Fruit fly (Drosophila melanogaster) whole organism, embryonic: ENCODE measurements around the gene Vm26Ac.

Experiments used
- Bdp1 ChIP-seq: fragments of 200-800 bp; sonication (Bioruptor generic); optimal IDR thresholded peaks from 3 replicates; lab custom pipeline; 2016; ENCODE audit warnings: missing biosample characterization, missing genetic modification characterization
- BtbVII ChIP-seq: fragments of 200-800 bp; sonication (Bioruptor generic); optimal IDR thresholded peaks from 3 replicates; lab custom pipeline; 2017; ENCODE audit warnings: missing biosample characterization, mild to moderate bottlenecking, missing genetic modification characterization
- CG11085 ChIP-seq: fragments of 200-800 bp; sonication (Bioruptor generic); IDR thresholded peaks from 2 replicates; pipeline ENCODE4 v1.3.6; 2022; ENCODE audit warnings: missing biosample characterization, missing genetic modification characterization
- CG12659 ChIP-seq: fragments of 200-800 bp; sonication (Bioruptor generic); optimal IDR thresholded peaks from 3 replicates; lab custom pipeline; 2017; ENCODE audit warnings: mild to moderate bottlenecking, missing biosample characterization, missing genetic modification reagents, missing genetic modification characterization
- CG13894 ChIP-seq: fragments of 200-800 bp; sonication (Bioruptor generic); optimal IDR thresholded peaks from 3 replicates; lab custom pipeline; 2018; ENCODE audit warnings: missing biosample characterization, mild to moderate bottlenecking, missing genetic modification characterization, moderate library complexity
- CG15514 ChIP-seq: fragments of 200-800 bp; sonication (Bioruptor generic); optimal IDR thresholded peaks from 3 replicates; lab custom pipeline; 2017; ENCODE audit warnings: missing biosample characterization, missing genetic modification characterization, mild to moderate bottlenecking, moderate library complexity, missing genetic modification reagents
- CG1602 ChIP-seq: fragments of 200-800 bp; sonication (Bioruptor generic); optimal IDR thresholded peaks from 3 replicates; lab custom pipeline; 2016; ENCODE audit warnings: missing biosample characterization, missing genetic modification characterization
- CG17328 ChIP-seq: fragments of 200-800 bp; sonication (Bioruptor generic); IDR thresholded peaks from 2 replicates; pipeline ENCODE4 v1.3.6; 2022; ENCODE audit warnings: missing biosample characterization, missing genetic modification characterization
- CG17359 ChIP-seq: fragments of 200-800 bp; sonication (Bioruptor generic); optimal IDR thresholded peaks from 3 replicates; lab custom pipeline; 2018; ENCODE audit warnings: missing biosample characterization, mild to moderate bottlenecking, missing genetic modification characterization, moderate library complexity
- CG18262 ChIP-seq: fragments of 200-800 bp; optimal IDR thresholded peaks from 3 replicates; lab custom pipeline; 2019; ENCODE audit warnings: missing biosample characterization, mild to moderate bottlenecking, missing genetic modification characterization, moderate library complexity
- CG18476 ChIP-seq: fragments of 200-800 bp; sonication (Bioruptor generic); optimal IDR thresholded peaks from 2 replicates; lab custom pipeline; 2016; ENCODE audit warnings: missing biosample characterization, mild to moderate bottlenecking, missing genetic modification characterization
- CG18599 ChIP-seq: fragments of 200-800 bp; sonication (Bioruptor generic); optimal IDR thresholded peaks from 3 replicates; lab custom pipeline; 2017; ENCODE audit warnings: missing biosample characterization, missing genetic modification characterization, mild to moderate bottlenecking, moderate library complexity, missing genetic modification reagents
- CG18764 ChIP-seq: fragments of 200-800 bp; sonication (Bioruptor generic); optimal IDR thresholded peaks from 3 replicates; lab custom pipeline; 2016; ENCODE audit warnings: missing biosample characterization, missing genetic modification characterization
- CG2120 ChIP-seq: fragments of 200-800 bp; sonication (Bioruptor generic); optimal IDR thresholded peaks from 3 replicates; lab custom pipeline; 2016; ENCODE audit warnings: missing biosample characterization, missing genetic modification characterization
- CG30020 ChIP-seq: fragments of 200-800 bp; optimal IDR thresholded peaks from 2 replicates; lab custom pipeline; 2019; ENCODE audit warnings: missing biosample characterization, mild to moderate bottlenecking, missing genetic modification characterization, moderate library complexity
- CG3163 ChIP-seq: fragments of 200-800 bp; sonication (Bioruptor generic); optimal IDR thresholded peaks from 3 replicates; lab custom pipeline; 2016; ENCODE audit warnings: missing biosample characterization, missing genetic modification characterization
- CG4820 ChIP-seq: fragments of 200-800 bp; sonication (Bioruptor generic); optimal IDR thresholded peaks from 3 replicates; lab custom pipeline; 2016; ENCODE audit warnings: missing biosample characterization, missing genetic modification characterization
- CG5180 ChIP-seq: fragments of 200-800 bp; sonication (Bioruptor generic); optimal IDR thresholded peaks from 3 replicates; lab custom pipeline; 2017; ENCODE audit warnings: missing biosample characterization, missing genetic modification characterization, mild to moderate bottlenecking, moderate library complexity, missing genetic modification reagents
- CG6272 ChIP-seq: fragments of 200-800 bp; sonication (Bioruptor generic); IDR thresholded peaks from 2 replicates; pipeline ENCODE4 v1.3.6; 2022; ENCODE audit warnings: missing biosample characterization, missing genetic modification characterization
- CG6854 ChIP-seq: fragments of 200-800 bp; sonication (Bioruptor generic); optimal IDR thresholded peaks from 3 replicates; lab custom pipeline; 2017; ENCODE audit warnings: missing biosample characterization, mild to moderate bottlenecking, missing genetic modification characterization
- CG8290 ChIP-seq, 3 experiments: fragments of 200-800 bp; sonication (Bioruptor generic); optimal IDR thresholded peaks; 2 replicates each; lab custom pipeline; 2016 to 2019; ENCODE audit warnings: missing biosample characterization in 3 of 3, missing genetic modification characterization in 3 of 3, mild to moderate bottlenecking in 2 of 3, moderate library complexity in 1 of 3
- CoRest ChIP-seq: fragments of 200-800 bp; sonication (Bioruptor generic); optimal IDR thresholded peaks from 3 replicates; lab custom pipeline; 2018; ENCODE audit warnings: missing biosample characterization, mild to moderate bottlenecking, missing genetic modification characterization, moderate library complexity
- CrebB ChIP-seq: fragments of 200-800 bp; sonication (Bioruptor generic); optimal IDR thresholded peaks from 3 replicates; lab custom pipeline; 2018; ENCODE audit warnings: missing biosample characterization, mild to moderate bottlenecking, missing genetic modification characterization
- Dad ChIP-seq: fragments of 200-800 bp; sonication (Bioruptor generic); optimal IDR thresholded peaks from 3 replicates; lab custom pipeline; 2016; ENCODE audit warnings: missing biosample characterization, missing genetic modification characterization
- Gug ChIP-seq: fragments of 200-800 bp; sonication (Bioruptor generic); IDR thresholded peaks from 4 replicates; pipeline ENCODE4 v1.3.6; 2022; ENCODE audit warnings: missing biosample characterization, missing genetic modification characterization
- HLHmδ ChIP-seq: fragments of 200-800 bp; sonication (Bioruptor generic); optimal IDR thresholded peaks from 2 replicates; lab custom pipeline; 2018; ENCODE audit warnings: missing biosample characterization, mild to moderate bottlenecking, missing genetic modification characterization, moderate library complexity
- Hmr ChIP-seq: fragments of 200-800 bp; sonication (Bioruptor generic); optimal IDR thresholded peaks from 3 replicates; lab custom pipeline; 2017; ENCODE audit warnings: mild to moderate bottlenecking, missing biosample characterization, missing genetic modification reagents, missing genetic modification characterization
- Hsf ChIP-seq: fragments of 200-800 bp; sonication (Bioruptor generic); optimal IDR thresholded peaks from 3 replicates; lab custom pipeline; 2016; ENCODE audit warnings: missing biosample characterization, missing genetic modification characterization
- MTF-1 ChIP-seq: fragments of 200-800 bp; sonication (Bioruptor generic); optimal IDR thresholded peaks from 2 replicates; lab custom pipeline; 2018; ENCODE audit warnings: missing biosample characterization, mild to moderate bottlenecking, missing genetic modification characterization, borderline replicate concordance
- Med ChIP-seq: fragments of 200-800 bp; sonication (Bioruptor generic); peaks from one replicate; lab custom pipeline; 2016; ENCODE audit warnings: missing biosample characterization, missing genetic modification characterization, mild to moderate bottlenecking, inconsistent platforms, moderate library complexity
- Meics ChIP-seq: fragments of 200-800 bp; sonication (Bioruptor generic); optimal IDR thresholded peaks from 2 replicates; lab custom pipeline; 2017; ENCODE audit warnings: missing biosample characterization, mild to moderate bottlenecking, missing genetic modification characterization
- Opbp ChIP-seq: fragments of 200-800 bp; sonication (Bioruptor generic); IDR thresholded peaks from 3 replicates; pipeline ENCODE4 v1.3.6; 2022; ENCODE audit warnings: missing biosample characterization, missing genetic modification characterization; ENCODE audit not compliant: partially characterized antibody
- Ravus ChIP-seq: fragments of 200-800 bp; sonication (Bioruptor generic); IDR thresholded peaks from 2 replicates; pipeline ENCODE4 v1.3.6; 2022; ENCODE audit warnings: missing biosample characterization, missing genetic modification characterization
- Stat92E ChIP-seq, 3 experiments: fragments of >200 bp in 2 of 3; fragments of 200-800 bp in 1 of 3; sonication (Bioruptor generic) in 1 of 3; optimal IDR thresholded peaks; 2 replicates each; lab custom pipeline; 2017 to 2019; ENCODE audit warnings: missing biosample characterization in 3 of 3, missing genetic modification characterization in 3 of 3, mild to moderate bottlenecking in 1 of 3, moderate library complexity in 1 of 3
- ara ChIP-seq: fragments of 200-800 bp; sonication (Bioruptor generic); IDR thresholded peaks from 2 replicates; pipeline ENCODE4 v1.3.6; 2022; ENCODE audit warnings: missing biosample characterization, missing genetic modification characterization
- dmrt99B ChIP-seq: fragments of 200-800 bp; sonication (Bioruptor generic); optimal IDR thresholded peaks from 2 replicates; lab custom pipeline; 2018; ENCODE audit warnings: missing biosample characterization, mild to moderate bottlenecking, missing genetic modification characterization, moderate library complexity
- inv ChIP-seq: fragments of 200-800 bp; sonication (Bioruptor generic); IDR thresholded peaks from 2 replicates; pipeline ENCODE4 v1.3.6; 2022; ENCODE audit warnings: missing biosample characterization, missing genetic modification characterization; ENCODE audit not compliant: partially characterized antibody
- lab ChIP-seq: fragments of 200-800 bp; sonication (Bioruptor generic); optimal IDR thresholded peaks from 3 replicates; lab custom pipeline; 2017; ENCODE audit warnings: missing biosample characterization, missing genetic modification characterization, mild to moderate bottlenecking, moderate library complexity, missing genetic modification reagents
- lilli ChIP-seq: fragments of 200-800 bp; sonication (Bioruptor generic); optimal IDR thresholded peaks from 3 replicates; lab custom pipeline; 2016; ENCODE audit warnings: missing biosample characterization, missing genetic modification characterization
- oc ChIP-seq: fragments of 200-800 bp; sonication (Bioruptor generic); optimal IDR thresholded peaks from 2 replicates; lab custom pipeline; 2018; ENCODE audit warnings: missing biosample characterization, mild to moderate bottlenecking, missing genetic modification characterization, moderate library complexity
- odd ChIP-seq: fragments of 200-800 bp; sonication (Bioruptor generic); optimal IDR thresholded peaks from 2 replicates; lab custom pipeline; 2017; ENCODE audit warnings: missing biosample characterization, mild to moderate bottlenecking, missing genetic modification characterization
- org-1 ChIP-seq: fragments of 200-800 bp; sonication (Bioruptor generic); optimal IDR thresholded peaks from 2 replicates; lab custom pipeline; 2017; ENCODE audit warnings: missing biosample characterization, missing genetic modification characterization
- pfk ChIP-seq: fragments of 200-800 bp; sonication (Bioruptor generic); optimal IDR thresholded peaks from 2 replicates; lab custom pipeline; 2018; ENCODE audit warnings: missing biosample characterization, mild to moderate bottlenecking, missing genetic modification characterization, moderate library complexity
- repo ChIP-seq: fragments of 200-800 bp; sonication (Bioruptor generic); optimal IDR thresholded peaks from 2 replicates; lab custom pipeline; 2016; ENCODE audit warnings: missing biosample characterization, missing genetic modification characterization
- scrt ChIP-seq: fragments of 200-800 bp; sonication (Bioruptor generic); optimal IDR thresholded peaks from 2 replicates; lab custom pipeline; 2018; ENCODE audit warnings: missing biosample characterization, mild to moderate bottlenecking, missing genetic modification characterization, moderate library complexity
- stwl ChIP-seq: fragments of 200-800 bp; sonication (Bioruptor generic); optimal IDR thresholded peaks from 3 replicates; lab custom pipeline; 2018; ENCODE audit warnings: missing biosample characterization, mild to moderate bottlenecking, missing genetic modification characterization, moderate library complexity
- tna ChIP-seq: fragments of 200-800 bp; sonication (Bioruptor generic); IDR thresholded peaks from 2 replicates; pipeline ENCODE4 v1.3.6; 2022; ENCODE audit warnings: missing biosample characterization, missing genetic modification characterization; ENCODE audit not compliant: partially characterized antibody
- wor ChIP-seq: fragments of 200-800 bp; sonication (Bioruptor generic); IDR thresholded peaks from 2 replicates; pipeline ENCODE4 v1.3.6; 2022; ENCODE audit warnings: missing biosample characterization, missing genetic modification characterization

The Vm26Ac gene

dm6 chr2L:5980862-5981432 is 22.5 kb upstream of the Vm26Ac start, which contains the start of gene chic:
Gene chic, minus strand, starts transcription at chr2L:5981018.
- TF ChIP-seq CG17359 (tag; lab: Kevin White, UChicago) (no peak), scrt (peak; percentile 22), CG12659 (GFP tag; lab: Kevin White, UChicago) (peak; percentile 14), org-1 (peak; percentile 5), CG6272 (GFP tag; lab: Robert Waterston, UW) (0 out of 2 replicates have a peak, but pooled peaks have one; percentile 10), Stat92E (GFP tag; optimal IDR thresholded peaks at IDR 0.05; lab: Kevin White, UChicago) (peak in 1 of 3 experiments; percentile 93), CG13894 (peak; percentile 55), Med (GFP tag; lab: Kevin White, UChicago) (peak; percentile 79), CG3163 (GFP tag; lab: Kevin White, UChicago) (peak; percentile 22), CG18262 (no peak), HLHmδ (GFP tag; lab: Kevin White, UChicago) (peak; percentile 67), Gug (GFP tag; lab: Robert Waterston, UW) (peak; percentile 18; the same call in 1 of the 4 replicates), MTF-1 (GFP tag; lab: Kevin White, UChicago) (no peak), CG2120 (GFP tag; lab: Kevin White, UChicago) (peak; percentile 40), CG5180 (GFP tag; lab: Kevin White, UChicago) (no peak), CrebB (peak; percentile 52), ara (GFP tag; lab: Robert Waterston, UW) (no peak), wor (GFP tag; lab: Robert Waterston, UW) (no peak), CG15514 (peak; percentile 63), CG30020 (tag; lab: Kevin White, UChicago) (peak; percentile 79), CG4820 (GFP tag; lab: Kevin White, UChicago) (peak; percentile 5), lab (GFP tag; lab: Kevin White, UChicago) (peak; percentile 23), CG1602 (GFP tag; lab: Kevin White, UChicago) (no peak), Ravus (GFP tag; lab: Robert Waterston, UW) (no peak), pfk (GFP tag; lab: Kevin White, UChicago) (peak; percentile 29), CG17328 (no peak), CoRest (tag; lab: Kevin White, UChicago) (no peak), dmrt99B (peak; percentile 12), odd (no peak), CG6854 (GFP tag; lab: Kevin White, UChicago) (no peak), BtbVII (GFP tag; lab: Kevin White, UChicago) (no peak), CG11085 (no peak), Dad (GFP tag; lab: Kevin White, UChicago) (peak; percentile 13), Bdp1 (GFP tag; lab: Kevin White, UChicago) (no peak), repo (GFP tag; lab: Kevin White, UChicago) (peak; percentile 2), Opbp (no peak), CG18599 (GFP tag; lab: Kevin White, UChicago) (peak; percentile 16), Hsf (GFP tag; lab: Kevin White, UChicago) (peak; percentile 10), CG18764 (GFP tag; lab: Kevin White, UChicago) (no peak), CG18476 (GFP tag; lab: Kevin White, UChicago) (peak; percentile 11), Hmr (GFP tag; lab: Kevin White, UChicago) (peak; percentile 34), Meics (GFP tag; lab: Kevin White, UChicago) (peak; percentile 32), tna (no peak), lilli (GFP tag; lab: Kevin White, UChicago) (peak; percentile 17), stwl (tag; lab: Kevin White, UChicago) (peak; percentile 57), oc (tag; lab: Kevin White, UChicago) (no peak), inv (no peak), CG8290 (GFP tag; optimal IDR thresholded peaks at IDR 0.05; lab: Kevin White, UChicago) (no peak), CG8290 (tag; optimal IDR thresholded peaks at IDR 0.05; lab: Kevin White, UChicago) (peak in 1 of 2 experiments; percentile 75)
